Fruit fly (Drosophila melanogaster): ENCODE results near the gene CG12483.

Gene CG12483

DNA sequence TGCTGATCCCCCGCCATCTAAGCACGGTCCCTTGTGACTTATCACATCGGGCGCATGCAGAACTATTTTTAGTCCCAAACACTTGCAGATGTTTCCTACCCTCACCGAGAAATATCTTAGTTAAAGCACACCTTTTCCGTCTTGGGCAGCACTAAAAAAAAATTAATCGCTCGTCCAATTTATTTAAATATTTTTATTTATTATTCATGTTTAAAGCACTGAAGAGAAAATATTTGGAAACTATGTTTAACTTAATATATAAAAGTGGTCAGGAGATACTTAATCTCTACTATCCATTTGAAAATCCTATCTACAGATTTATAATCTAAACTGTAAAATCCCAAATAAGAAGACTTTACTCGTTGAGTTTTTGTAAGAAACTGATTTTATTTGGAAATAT, 11.8 kb upstream of the CG12483 start (continued):
- TF ChIP-seq CG17612 (GFP tag; IDR thresholded peaks at IDR 0.05) (no peak), pan (optimal IDR thresholded peaks at IDR 0.05) (no peak), pan (GFP tag; optimal IDR thresholded peaks at IDR 0.05 in 1 of 2, IDR thresholded peaks at IDR 0.05 in 1 of 2) (peak in 1 of 2 experiments; percentile 23), gcm2 (GFP tag; optimal IDR thresholded peaks at IDR 0.05) (no peak), CG2712 (tag; optimal IDR thresholded peaks at IDR 0.05) (peak; percentile 75), zfh2 (GFP tag; optimal IDR thresholded peaks at IDR 0.05) (no peak), Oli (tag; optimal IDR thresholded peaks at IDR 0.05) (peak; percentile 33), CG7963 (GFP tag; IDR thresholded peaks at IDR 0.05; ENCODE audit: partially characterized antibody) (no peak), CG3847 (GFP tag; IDR thresholded peaks at IDR 0.05) (no peak), CG33557 (GFP tag; optimal IDR thresholded peaks at IDR 0.05) (peak; percentile 27), Pdp1 (GFP tag; optimal IDR thresholded peaks at IDR 0.05) (no peak), Eip74EF (GFP tag; optimal IDR thresholded peaks at IDR 0.05) (peak in 1 of 2 experiments; percentile 44), CG10462 (GFP tag; optimal IDR thresholded peaks at IDR 0.05) (no peak), CG11093 (GFP tag; IDR thresholded peaks at IDR 0.05) (0 out of 3 replicates have a peak, but pooled peaks have one; percentile 32), CG6175 (GFP tag; IDR thresholded peaks at IDR 0.05) (no peak), Ptx1 (GFP tag; IDR thresholded peaks at IDR 0.05) (peak; percentile 35; the same call in 1 of the 2 replicates), Bgb (GFP tag; IDR thresholded peaks at IDR 0.05; ENCODE audit: partially characterized antibody) (no peak), CG12299 (tag; optimal IDR thresholded peaks at IDR 0.05) (no peak), gfzf (GFP tag; optimal IDR thresholded peaks at IDR 0.05) (no peak), CG9817 (tag; optimal IDR thresholded peaks at IDR 0.05) (no peak), CG17361 (GFP tag; IDR thresholded peaks at IDR 0.05) (peak; percentile 63), CG7745 (tag; optimal IDR thresholded peaks at IDR 0.05) (no peak), ken (GFP tag; IDR thresholded peaks at IDR 0.05) (no peak), Hmx (GFP tag; optimal IDR thresholded peaks at IDR 0.05) (no peak), wor (GFP tag; IDR thresholded peaks at IDR 0.05) (no peak), Ssrp (tag; optimal IDR thresholded peaks at IDR 0.05) (peak; percentile 62), sc (optimal IDR thresholded peaks at IDR 0.05) (no peak), sc (GFP tag; optimal IDR thresholded peaks at IDR 0.05) (peak; percentile 2), hb (GFP tag; IDR thresholded peaks at IDR 0.05; ENCODE audit: partially characterized antibody) (no peak), CG7839 (tag; optimal IDR thresholded peaks at IDR 0.05) (peak; percentile 66), Kr (GFP tag; optimal IDR thresholded peaks at IDR 0.05) (no peak), CoRest (tag; optimal IDR thresholded peaks at IDR 0.05) (peak; percentile 66), ind (GFP tag; optimal IDR thresholded peaks at IDR 0.05) (peak; percentile 23), grau (tag; optimal IDR thresholded peaks at IDR 0.05) (peak; percentile 49), zf30C (GFP tag; optimal IDR thresholded peaks at IDR 0.05) (peak; percentile 7), fu2 (GFP tag; optimal IDR thresholded peaks at IDR 0.05) (no peak), lab (GFP tag; optimal IDR thresholded peaks at IDR 0.05) (peak; percentile 23), ssp (GFP tag; IDR thresholded peaks at IDR 0.05) (peak; percentile 27; the same call in 1 of the 2 replicates), Hmr (GFP tag; optimal IDR thresholded peaks at IDR 0.05) (peak; percentile 13), CG14441 (GFP tag; IDR thresholded peaks at IDR 0.05) (no peak), Side (GFP tag; optimal IDR thresholded peaks at IDR 0.05) (no peak), bab2 (GFP tag; optimal IDR thresholded peaks at IDR 0.05) (no peak), her (GFP tag; optimal IDR thresholded peaks at IDR 0.05) (no peak), CG8478 (optimal IDR thresholded peaks at IDR 0.05) (no peak), hbn (GFP tag; IDR thresholded peaks at IDR 0.05; ENCODE audit: partially characterized antibody) (no peak), gem (tag; optimal IDR thresholded peaks at IDR 0.05) (peak; percentile 83), Xrp1 (GFP tag; IDR thresholded peaks at IDR 0.05) (peak; percentile 71), bsh (GFP tag; optimal IDR thresholded peaks at IDR 0.05) (peak in 1 of 2 experiments; percentile 80), emc (GFP tag; optimal IDR thresholded peaks at IDR 0.05) (no peak), az2 (GFP tag; optimal IDR thresholded peaks at IDR 0.05) (peak; percentile 4), CG13287 (GFP tag; IDR thresholded peaks at IDR 0.05; ENCODE audit: partially characterized antibody) (no peak)

Data from whole organism, embryonic.